Worm (Caenorhabditis elegans) whole organism, L1 larva: ENCODE measurements around the gene C23H3.5.
A peak's percentile ranks its signal among the peaks of the same experiment; 100 is the strongest.

Experiments used
- ama-1 ChIP-seq: fragments of 150-350 bp; optimal IDR thresholded peaks from 2 replicates; lab custom pipeline; 2014
- ceh-8 ChIP-seq: fragments of 200-800 bp; sonication (Bioruptor generic); optimal IDR thresholded peaks from 2 replicates; lab custom pipeline; 2018; ENCODE audit warnings: mild to moderate bottlenecking, missing genetic modification characterization, moderate library complexity, missing compliant biosample characterization
- ceh-82 ChIP-seq, 3 experiments: fragments of 150-350 bp in 1 of 3; sonication (generic microtip) in 2 of 3; optimal IDR thresholded peaks; 2 replicates each; lab custom pipeline; 2014 to 2017; ENCODE audit warnings: missing biosample characterization in 3 of 3, missing genetic modification characterization in 3 of 3
- ceh-90 ChIP-seq: sonication (generic microtip); optimal IDR thresholded peaks from 2 replicates; lab custom pipeline; 2016; ENCODE audit warnings: missing genetic modification characterization, missing compliant biosample characterization
- ces-1 ChIP-seq: fragments of 150-350 bp; optimal IDR thresholded peaks from 2 replicates; lab custom pipeline; 2014; ENCODE audit warnings: missing biosample characterization, missing genetic modification reagents, missing genetic modification characterization
- elt-2 ChIP-seq: sonication (generic microtip); optimal IDR thresholded peaks from 2 replicates; lab custom pipeline; 2016; ENCODE audit warnings: missing genetic modification characterization, mild to moderate bottlenecking, inconsistent platforms, missing compliant biosample characterization, missing genetic modification reagents
- fos-1 ChIP-seq: fragments of 150-350 bp; optimal IDR thresholded peaks from 2 replicates; lab custom pipeline; 2014; ENCODE audit warnings: missing biosample characterization, missing genetic modification characterization
- lin-14 ChIP-seq: fragments of 200-800 bp; sonication (Bioruptor generic); optimal IDR thresholded peaks from 2 replicates; lab custom pipeline; 2018; ENCODE audit warnings: mild to moderate bottlenecking, missing genetic modification characterization, moderate library complexity, missing compliant biosample characterization
- lin-39 ChIP-seq: fragments of 150-350 bp; optimal IDR thresholded peaks from 2 replicates; lab custom pipeline; 2014; ENCODE audit warnings: missing biosample characterization, missing genetic modification reagents, missing genetic modification characterization
- lir-3 ChIP-seq: sonication (generic microtip); optimal IDR thresholded peaks from 2 replicates; lab custom pipeline; 2016; ENCODE audit warnings: mild to moderate bottlenecking, missing genetic modification characterization, moderate library complexity, missing compliant biosample characterization; ENCODE audit not compliant: poor library complexity
- mdl-1 ChIP-seq, 2 experiments: fragments of 150-350 bp; optimal IDR thresholded peaks; 2 replicates each; lab custom pipeline; 2014 to 2017; ENCODE audit warnings: missing biosample characterization in 2 of 2, missing genetic modification characterization in 2 of 2, inconsistent platforms in 1 of 2
- tlp-1 ChIP-seq: fragments of 150-350 bp; optimal IDR thresholded peaks from 2 replicates; lab custom pipeline; 2014; ENCODE audit warnings: missing biosample characterization, missing genetic modification characterization
- ztf-11 ChIP-seq, 2 experiments: sonication (generic microtip); optimal IDR thresholded peaks; 2 replicates each; lab custom pipeline; 2016 to 2017; ENCODE audit warnings: missing genetic modification characterization in 2 of 2, missing biosample characterization in 1 of 2, missing compliant biosample characterization in 1 of 2
- ztf-4 ChIP-seq: fragments of 150-350 bp; optimal IDR thresholded peaks from 2 replicates; lab custom pipeline; 2014; ENCODE audit warnings: missing biosample characterization, missing genetic modification characterization

ce11 chrII:60049-60448 lies 12.7 kb downstream of the C23H3.5 start:
- no peak for TF ChIP-seq ces-1
- TF ChIP-seq elt-2 (tag; lab: Kevin White, UChicago), result no peak
- TF ChIP-seq mdl-1 (tag; optimal IDR thresholded peaks at IDR 0.05; lab: Kevin White, UChicago), result no peak
- TF ChIP-seq lin-14 (GFP tag; lab: Kevin White, UChicago), result peak; percentile 50
- TF ChIP-seq fos-1 (tag; lab: Kevin White, UChicago), result no peak
- TF ChIP-seq ceh-82 (tag; optimal IDR thresholded peaks at IDR 0.05; lab: Kevin White, UChicago), result no peak
- no peak for TF ChIP-seq ceh-8 (GFP tag; lab: Kevin White, UChicago)
- TF ChIP-seq lir-3, result no peak
- no peak for TF ChIP-seq ztf-11 (tag; optimal IDR thresholded peaks at IDR 0.05; lab: Kevin White, UChicago)
- no peak for TF ChIP-seq ztf-4
- TF ChIP-seq lin-39 (tag; lab: Kevin White, UChicago), result no peak
- no peak for TF ChIP-seq tlp-1 (tag; lab: Kevin White, UChicago)
- TF ChIP-seq ceh-90, result no peak
- TF ChIP-seq ama-1 (lab: Kevin White, UChicago), result no peak
